Worm (Caenorhabditis elegans): Measurements from ENCODE around the gene pho-8.
A peak's percentile ranks its signal among the peaks of the same experiment; 100 is the strongest.

pho-8 gene

DNA sequence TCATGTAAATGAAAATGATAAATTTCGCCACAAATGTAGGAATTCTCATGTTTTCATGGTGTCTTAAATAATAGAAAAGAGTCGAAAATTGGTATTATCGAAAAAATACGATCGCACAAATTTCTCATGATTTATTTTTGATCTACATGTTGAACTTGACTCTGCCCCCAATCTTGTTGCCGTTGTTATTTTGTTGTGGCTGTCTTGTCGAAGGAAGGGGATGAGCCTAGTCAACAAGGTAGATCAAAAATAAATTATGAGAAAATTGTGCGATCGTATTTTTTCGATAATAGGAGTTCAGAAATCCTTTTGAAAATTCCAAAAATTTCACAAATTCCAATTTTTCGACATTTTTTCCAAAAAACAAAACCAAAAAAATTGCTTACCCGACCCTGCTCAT lies 17.9 kb upstream of the pho-8 start:
- TF ChIP-seq unc-86 (tag; optimal IDR thresholded peaks at IDR 0.05) (no peak), fkh-10 (GFP tag; optimal IDR thresholded peaks at IDR 0.05) (no peak), ceh-45 (GFP tag; IDR thresholded peaks at IDR 0.05) (no peak), ceh-48 (tag; optimal IDR thresholded peaks at IDR 0.05) (no peak), pax-1 (tag; optimal IDR thresholded peaks at IDR 0.05) (no peak), pag-3 (tag; optimal IDR thresholded peaks at IDR 0.05; ENCODE audit: borderline replicate concordance) (no peak), madf-2 (tag; optimal IDR thresholded peaks at IDR 0.05) (no peak), gmeb-2 (tag; optimal IDR thresholded peaks at IDR 0.05) (no peak), fax-1 (tag; optimal IDR thresholded peaks at IDR 0.05) (no peak), dve-1 (tag; optimal IDR thresholded peaks at IDR 0.05) (no peak), npax-4 (tag; optimal IDR thresholded peaks at IDR 0.05) (no peak), ceh-31 (tag; optimal IDR thresholded peaks at IDR 0.05) (no peak), ceh-18 (tag; optimal IDR thresholded peaks at IDR 0.05) (no peak), ceh-24 (tag; optimal IDR thresholded peaks at IDR 0.05) (no peak), F13H6.1 (tag; optimal IDR thresholded peaks at IDR 0.05) (no peak), nhr-232 (tag; optimal IDR thresholded peaks at IDR 0.05) (no peak)

DNA sequence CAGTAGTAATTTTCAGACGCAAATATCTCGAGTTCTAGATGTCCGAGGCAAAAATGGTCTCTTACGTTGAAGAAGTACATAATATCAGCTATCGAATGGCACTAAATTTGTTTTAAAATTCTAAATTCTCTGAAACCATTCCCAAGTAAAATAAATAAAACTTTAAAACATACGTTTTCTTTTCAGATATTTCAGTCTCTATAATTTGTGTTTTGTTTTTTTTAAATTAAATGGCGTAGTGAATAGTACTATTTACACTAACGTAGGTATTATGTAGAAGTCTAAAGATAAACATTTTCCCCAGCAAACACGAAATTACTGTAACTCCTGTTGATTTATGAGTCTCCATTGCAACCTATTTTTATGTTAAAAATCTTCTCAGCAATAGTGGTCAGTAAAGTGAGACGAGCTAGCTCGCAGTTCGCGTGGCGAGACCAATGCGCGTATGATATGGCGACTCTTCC lies 16.1 kb upstream of the pho-8 start:
- TF ChIP-seq ceh-2 (tag; optimal IDR thresholded peaks at IDR 0.05) (no peak), ceh-48 (tag; optimal IDR thresholded peaks at IDR 0.05) (no peak), ceh-14 (tag; optimal IDR thresholded peaks at IDR 0.05) (no peak)

DNA sequence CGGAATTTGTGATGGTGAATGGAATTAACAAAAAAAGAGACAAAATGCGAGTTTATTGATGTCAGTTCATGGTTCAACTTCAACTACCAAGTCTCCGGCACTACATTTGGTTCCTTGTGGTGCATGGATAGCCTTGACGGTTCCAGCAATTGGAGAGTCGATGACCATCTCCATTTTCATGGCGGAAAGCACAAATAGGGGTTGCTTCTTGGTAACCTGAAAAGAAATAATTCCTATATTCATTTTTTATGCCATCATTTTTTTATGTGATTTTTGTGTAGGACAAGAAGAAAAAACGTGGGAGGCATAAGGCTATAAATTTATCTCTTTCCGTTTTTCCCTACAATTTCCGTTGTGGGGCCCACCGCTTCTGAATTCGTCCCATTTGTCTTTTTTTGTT lies 15.4 kb upstream of the pho-8 start:
- TF ChIP-seq ref-2 (tag; optimal IDR thresholded peaks at IDR 0.05) = no peak

DNA sequence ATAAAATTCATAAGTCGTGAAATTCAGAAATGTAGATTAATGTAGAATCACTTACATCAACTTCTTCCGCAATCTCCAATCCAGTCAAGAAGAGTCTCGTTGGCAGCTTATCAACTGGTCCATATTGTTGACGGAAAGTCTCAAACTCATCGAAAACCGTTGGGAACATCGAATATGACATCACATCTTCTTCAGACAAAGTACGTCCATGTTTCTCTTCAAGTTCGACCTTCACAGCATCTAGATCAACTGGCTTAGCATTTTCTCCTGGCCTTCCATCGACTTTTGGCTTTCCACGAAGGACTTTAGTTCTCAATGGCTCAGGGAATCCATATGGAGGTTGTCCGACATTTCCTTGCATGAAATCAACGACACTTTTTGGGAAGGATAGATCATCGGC lies 14.6 kb upstream of the pho-8 start:
- TF ChIP-seq npax-4 (tag; optimal IDR thresholded peaks at IDR 0.05) (no peak), fkh-10 (GFP tag; optimal IDR thresholded peaks at IDR 0.05) (no peak), ama-1 (optimal IDR thresholded peaks at IDR 0.05) (no peak), ztf-16 (tag; optimal IDR thresholded peaks at IDR 0.05) (no peak), pqm-1 (tag; optimal IDR thresholded peaks at IDR 0.05) (no peak), hlh-13 (GFP tag; optimal IDR thresholded peaks at IDR 0.05) (no peak), hlh-6 (tag; optimal IDR thresholded peaks at IDR 0.05) (no peak), lin-11 (tag; optimal IDR thresholded peaks at IDR 0.05) (no peak), rnt-1 (tag; optimal IDR thresholded peaks at IDR 0.05) (no peak), ceh-2 (tag; optimal IDR thresholded peaks at IDR 0.05) (no peak), T23F11.4 (GFP tag; optimal IDR thresholded peaks at IDR 0.05) (no peak), ceh-30 (tag; optimal IDR thresholded peaks at IDR 0.05) (no peak), ceh-34 (tag; optimal IDR thresholded peaks at IDR 0.05) (no peak), pat-9 (tag; optimal IDR thresholded peaks at IDR 0.05) (no peak), syd-9 (tag; optimal IDR thresholded peaks at IDR 0.05) (no peak), madf-2 (tag; optimal IDR thresholded peaks at IDR 0.05) (no peak), pax-1 (tag; optimal IDR thresholded peaks at IDR 0.05) (no peak), ceh-24 (tag; optimal IDR thresholded peaks at IDR 0.05) (no peak), unc-55 (GFP tag; optimal IDR thresholded peaks at IDR 0.05) (no peak), Y22D7AL.16 (tag; optimal IDR thresholded peaks at IDR 0.05) (no peak)

DNA sequence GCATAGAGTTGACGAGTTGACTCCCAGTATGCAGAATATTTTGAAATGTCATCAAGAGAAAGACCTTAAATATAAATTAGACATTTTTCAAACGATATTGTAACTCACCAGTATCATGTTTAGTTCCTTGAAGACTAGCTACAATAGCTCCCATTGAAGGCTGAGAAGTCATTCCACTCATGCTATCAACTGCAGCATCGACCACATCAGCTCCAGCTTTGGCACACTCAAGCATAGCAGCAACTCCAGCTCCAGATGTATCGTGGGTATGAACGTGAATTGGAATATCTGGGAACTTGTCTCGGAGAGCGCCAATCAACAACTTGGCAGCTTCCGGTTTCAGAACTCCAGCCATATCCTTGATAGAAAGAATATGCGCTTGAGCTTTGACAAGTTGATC lies 14.0 kb upstream of the pho-8 start:
- TF ChIP-seq tbx-2 (tag; optimal IDR thresholded peaks at IDR 0.05) (no peak), C08G9.2 (tag; optimal IDR thresholded peaks at IDR 0.05) (no peak)

DNA sequence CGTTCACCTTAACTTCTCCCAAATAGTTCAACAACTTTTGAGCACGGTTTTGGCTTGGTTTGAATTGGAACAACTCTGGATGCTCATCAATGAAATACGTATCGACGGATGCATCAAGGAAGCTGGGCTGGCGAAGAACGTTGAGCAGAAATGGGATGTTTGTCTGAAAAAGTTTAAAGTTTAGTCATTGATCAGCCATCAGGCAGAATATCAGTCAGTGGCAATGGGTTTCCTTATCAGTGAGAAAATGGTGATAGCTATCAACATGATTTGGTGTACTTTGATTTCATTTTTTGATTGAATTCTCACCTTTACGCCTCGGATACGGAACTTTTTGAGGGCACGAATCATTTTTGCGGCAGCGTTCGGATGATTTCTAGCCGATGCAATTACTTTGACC lies 12.9 kb upstream of the pho-8 start:
- TF ChIP-seq sdc-2 (tag; optimal IDR thresholded peaks at IDR 0.05) (no peak), elt-2 (tag; optimal IDR thresholded peaks at IDR 0.05) (peak; percentile 34)
